Fruit fly (Drosophila melanogaster) whole organism, embryonic: ENCODE data around the gene oxt.
A peak's percentile ranks its signal among the peaks of the same experiment; 100 is the strongest.

Source experiments
- BEAF-32 ChIP-seq: fragments of 200-800 bp; sonication (Bioruptor generic); optimal IDR thresholded peaks from 3 replicates; lab custom pipeline; 2017; ENCODE audit warnings: missing biosample characterization, missing genetic modification characterization, mild to moderate bottlenecking, moderate library complexity, missing genetic modification reagents
- Bgb ChIP-seq: fragments of 200-800 bp; sonication (Bioruptor generic); IDR thresholded peaks from 2 replicates; pipeline ENCODE4 v1.3.6; 2022; ENCODE audit warnings: missing biosample characterization, missing genetic modification characterization; ENCODE audit not compliant: partially characterized antibody
- CG10267 ChIP-seq: fragments of 200-800 bp; sonication (Bioruptor generic); optimal IDR thresholded peaks from 2 replicates; lab custom pipeline; 2018; ENCODE audit warnings: missing biosample characterization, mild to moderate bottlenecking, missing genetic modification characterization, moderate library complexity
- CG10274 ChIP-seq: fragments of 200-800 bp; sonication (Bioruptor generic); optimal IDR thresholded peaks from 3 replicates; lab custom pipeline; 2017; ENCODE audit warnings: missing biosample characterization, mild to moderate bottlenecking, missing genetic modification characterization
- CG10321 ChIP-seq: fragments of 200-800 bp; sonication (Bioruptor generic); IDR thresholded peaks from 2 replicates; pipeline ENCODE4 v1.3.6; 2022; ENCODE audit warnings: missing biosample characterization, missing genetic modification characterization
- CG10462 ChIP-seq: fragments of 200-800 bp; sonication (Bioruptor generic); optimal IDR thresholded peaks from 2 replicates; lab custom pipeline; 2016; ENCODE audit warnings: missing biosample characterization, missing genetic modification characterization
- CG11398 ChIP-seq: fragments of 200-800 bp; sonication (Bioruptor generic); optimal IDR thresholded peaks from 2 replicates; lab custom pipeline; 2016; ENCODE audit warnings: missing biosample characterization, missing genetic modification characterization
- CG11560 ChIP-seq: fragments of 200-800 bp; sonication (Bioruptor generic); IDR thresholded peaks from 3 replicates; pipeline ENCODE4 v1.3.6; 2022; ENCODE audit warnings: missing biosample characterization, missing genetic modification characterization
- CG12744 ChIP-seq: fragments of 200-800 bp; sonication (Bioruptor generic); optimal IDR thresholded peaks from 2 replicates; lab custom pipeline; 2016; ENCODE audit warnings: missing biosample characterization, missing genetic modification characterization
- CG13424 ChIP-seq: fragments of 200-800 bp; sonication (Bioruptor generic); optimal IDR thresholded peaks from 2 replicates; lab custom pipeline; 2019; ENCODE audit warnings: missing biosample characterization, mild to moderate bottlenecking, missing genetic modification characterization, moderate library complexity
- CG14860 ChIP-seq: fragments of 200-800 bp; sonication (Bioruptor generic); IDR thresholded peaks from 3 replicates; pipeline ENCODE4 v1.3.6; 2022; ENCODE audit warnings: missing biosample characterization, missing genetic modification characterization; ENCODE audit not compliant: partially characterized antibody
- CG17359 ChIP-seq: fragments of 200-800 bp; sonication (Bioruptor generic); optimal IDR thresholded peaks from 3 replicates; lab custom pipeline; 2018; ENCODE audit warnings: missing biosample characterization, mild to moderate bottlenecking, missing genetic modification characterization, moderate library complexity
- CG3407 ChIP-seq: fragments of 200-800 bp; sonication (Bioruptor generic); optimal IDR thresholded peaks from 2 replicates; lab custom pipeline; 2018; ENCODE audit warnings: missing biosample characterization, mild to moderate bottlenecking, missing genetic modification characterization
- CG3726 ChIP-seq: fragments of 200-800 bp; sonication (Bioruptor generic); IDR thresholded peaks from 3 replicates; pipeline ENCODE4, ENCODE4 v1.3.6; 2022; ENCODE audit warnings: missing biosample characterization, missing genetic modification characterization
- CG5245 ChIP-seq: fragments of 200-800 bp; sonication (Bioruptor generic); optimal IDR thresholded peaks from 3 replicates; lab custom pipeline; 2016; ENCODE audit warnings: missing biosample characterization, missing genetic modification characterization
- CG6175 ChIP-seq: fragments of 200-800 bp; sonication (Bioruptor generic); IDR thresholded peaks from 3 replicates; pipeline ENCODE4 v1.3.6; 2022; ENCODE audit warnings: missing biosample characterization, missing genetic modification characterization
- CG6689 ChIP-seq: fragments of 200-800 bp; sonication (Bioruptor generic); IDR thresholded peaks from 2 replicates; pipeline ENCODE4 v1.3.6; 2022; ENCODE audit warnings: missing biosample characterization, missing genetic modification characterization
- CG6765 ChIP-seq: fragments of 200-800 bp; sonication (Bioruptor generic); optimal IDR thresholded peaks from 3 replicates; lab custom pipeline; 2017; ENCODE audit warnings: missing biosample characterization, mild to moderate bottlenecking, missing genetic modification characterization
- CG9932 ChIP-seq: fragments of 200-800 bp; sonication (Bioruptor generic); IDR thresholded peaks from 2 replicates; pipeline ENCODE4 v1.3.6; 2022; ENCODE audit warnings: missing biosample characterization, missing genetic modification characterization
- Chrac-16 ChIP-seq: fragments of 200-800 bp; sonication (Bioruptor generic); optimal IDR thresholded peaks from 3 replicates; lab custom pipeline; 2016; ENCODE audit warnings: missing biosample characterization, missing genetic modification characterization
- CrebB ChIP-seq: fragments of 200-800 bp; sonication (Bioruptor generic); optimal IDR thresholded peaks from 3 replicates; lab custom pipeline; 2018; ENCODE audit warnings: missing biosample characterization, mild to moderate bottlenecking, missing genetic modification characterization
- D19A ChIP-seq: fragments of 200-800 bp; optimal IDR thresholded peaks from 3 replicates; lab custom pipeline; 2019; ENCODE audit warnings: missing biosample characterization, mild to moderate bottlenecking, missing genetic modification characterization, moderate library complexity
- Eip74EF ChIP-seq, 2 experiments: fragments of 200-800 bp in 1 of 2; fragments of >200 bp in 1 of 2; sonication (Bioruptor generic) in 1 of 2; optimal IDR thresholded peaks; 2 replicates each; lab custom pipeline; 2017 to 2019; ENCODE audit warnings: missing biosample characterization in 2 of 2, missing genetic modification characterization in 2 of 2, mild to moderate bottlenecking in 1 of 2, moderate library complexity in 1 of 2
- HHEX ChIP-seq: fragments of 200-800 bp; sonication (Bioruptor generic); optimal IDR thresholded peaks from 3 replicates; lab custom pipeline; 2017; ENCODE audit warnings: missing biosample characterization, mild to moderate bottlenecking, missing genetic modification characterization, missing genetic modification reagents
- Lim3 ChIP-seq: fragments of 200-800 bp; sonication (Bioruptor generic); IDR thresholded peaks from 2 replicates; pipeline ENCODE4 v1.3.6; 2022; ENCODE audit warnings: missing biosample characterization, missing genetic modification characterization
- MESR4 ChIP-seq: fragments of 200-800 bp; sonication (Bioruptor generic); optimal IDR thresholded peaks from 2 replicates; lab custom pipeline; 2018; ENCODE audit warnings: missing biosample characterization, mild to moderate bottlenecking, missing genetic modification characterization, moderate library complexity
- NC2β ChIP-seq: fragments of 200-800 bp; sonication (Bioruptor generic); optimal IDR thresholded peaks from 2 replicates; lab custom pipeline; 2016; ENCODE audit warnings: missing biosample characterization, missing genetic modification characterization
- NFAT ChIP-seq: fragments of 200-800 bp; sonication (Bioruptor generic); IDR thresholded peaks from 2 replicates; pipeline ENCODE4 v1.3.6; 2022; ENCODE audit warnings: missing biosample characterization, missing genetic modification characterization
- NfI ChIP-seq: fragments of 200-800 bp; sonication (Bioruptor generic); optimal IDR thresholded peaks from 3 replicates; lab custom pipeline; 2018; ENCODE audit warnings: missing biosample characterization, mild to moderate bottlenecking, missing genetic modification characterization, moderate library complexity
- Opbp ChIP-seq: fragments of 200-800 bp; sonication (Bioruptor generic); IDR thresholded peaks from 3 replicates; pipeline ENCODE4 v1.3.6; 2022; ENCODE audit warnings: missing biosample characterization, missing genetic modification characterization; ENCODE audit not compliant: partially characterized antibody
- PHDP ChIP-seq: fragments of 200-800 bp; sonication (Bioruptor generic); optimal IDR thresholded peaks from 3 replicates; lab custom pipeline; 2018; ENCODE audit warnings: missing biosample characterization, mild to moderate bottlenecking, missing genetic modification characterization, moderate library complexity
- Rx ChIP-seq: fragments of 200-800 bp; sonication (Bioruptor generic); IDR thresholded peaks from 2 replicates; pipeline ENCODE4 v1.3.6; 2022; ENCODE audit warnings: missing biosample characterization, missing genetic modification characterization
- Taf1 ChIP-seq: fragments of 200-800 bp; sonication (Bioruptor generic); IDR thresholded peaks from 2 replicates; pipeline ENCODE4 v1.3.6; 2022; ENCODE audit warnings: missing biosample characterization, missing genetic modification characterization
- Trl ChIP-seq, 3 experiments: fragments of >200 bp in 2 of 3; fragments of 200-800 bp in 1 of 3; sonication (Bioruptor generic) in 1 of 3; optimal IDR thresholded peaks; 2 replicates in 1 of 3; 3 replicates in 2 of 3; lab custom pipeline; 2016 to 2017; ENCODE audit warnings: missing biosample characterization in 1 of 3, missing genetic modification characterization in 1 of 3
- ab ChIP-seq: fragments of 200-800 bp; sonication (Bioruptor generic); optimal IDR thresholded peaks from 2 replicates; lab custom pipeline; 2016; ENCODE audit warnings: missing biosample characterization, missing genetic modification characterization
- croc ChIP-seq: fragments of 200-800 bp; sonication (Bioruptor generic); conservative IDR thresholded peaks from 3 replicates; pipeline ENCODE4 v1.3.6; 2022; ENCODE audit warnings: missing biosample characterization, missing genetic modification characterization
- danr ChIP-seq: fragments of 200-800 bp; sonication (Bioruptor generic); IDR thresholded peaks from 2 replicates; pipeline ENCODE4 v1.3.6; 2022; ENCODE audit warnings: missing biosample characterization, missing genetic modification characterization
- eyg ChIP-seq: fragments of 200-800 bp; sonication (Bioruptor generic); optimal IDR thresholded peaks from 3 replicates; lab custom pipeline; 2016; ENCODE audit warnings: missing biosample characterization, missing genetic modification characterization
- h ChIP-seq: fragments of >200 bp; optimal IDR thresholded peaks from 2 replicates; lab custom pipeline; 2017
- ham ChIP-seq: fragments of 200-800 bp; sonication (Bioruptor generic); IDR thresholded peaks from 2 replicates; pipeline ENCODE4 v1.3.6; 2022; ENCODE audit warnings: missing biosample characterization, missing genetic modification characterization
- luna ChIP-seq: fragments of 200-800 bp; sonication (Bioruptor generic); optimal IDR thresholded peaks from 2 replicates; lab custom pipeline; 2016; ENCODE audit warnings: missing biosample characterization, missing genetic modification characterization
- mirr ChIP-seq: fragments of 200-800 bp; sonication (Bioruptor generic); optimal IDR thresholded peaks from 3 replicates; lab custom pipeline; 2018; ENCODE audit warnings: missing biosample characterization, mild to moderate bottlenecking, missing genetic modification characterization
- nmo ChIP-seq: fragments of 200-800 bp; sonication (Bioruptor generic); optimal IDR thresholded peaks from 2 replicates; lab custom pipeline; 2018; ENCODE audit warnings: missing biosample characterization, mild to moderate bottlenecking, missing genetic modification characterization, moderate library complexity
- salm ChIP-seq: fragments of 200-800 bp; sonication (Bioruptor generic); optimal IDR thresholded peaks from 2 replicates; lab custom pipeline; 2018; ENCODE audit warnings: missing biosample characterization, mild to moderate bottlenecking, missing genetic modification characterization
- so ChIP-seq: fragments of 200-800 bp; sonication (Bioruptor generic); IDR thresholded peaks from 3 replicates; pipeline ENCODE4 v1.3.6; 2022; ENCODE audit warnings: missing biosample characterization, missing genetic modification characterization
- ssp ChIP-seq: fragments of 200-800 bp; sonication (Bioruptor generic); IDR thresholded peaks from 2 replicates; pipeline ENCODE4 v1.3.6; 2022; ENCODE audit warnings: missing biosample characterization, missing genetic modification characterization
- tap ChIP-seq: fragments of 200-800 bp; optimal IDR thresholded peaks from 3 replicates; lab custom pipeline; 2019; ENCODE audit warnings: missing biosample characterization, mild to moderate bottlenecking, missing genetic modification characterization, moderate library complexity
- tgo ChIP-seq: fragments of 200-800 bp; sonication (Bioruptor generic); IDR thresholded peaks from 3 replicates; pipeline ENCODE4 v1.3.6; 2022; ENCODE audit warnings: missing biosample characterization, missing genetic modification characterization
- tll ChIP-seq, 2 experiments: fragments of 200-800 bp in 1 of 2; fragments of >200 bp in 1 of 2; sonication (Bioruptor generic) in 1 of 2; optimal IDR thresholded peaks; 2 replicates each; lab custom pipeline; 2017 to 2019; ENCODE audit warnings: missing biosample characterization in 2 of 2, missing genetic modification characterization in 2 of 2, mild to moderate bottlenecking in 1 of 2, moderate library complexity in 1 of 2
- toy ChIP-seq: fragments of 200-800 bp; sonication (Bioruptor generic); IDR thresholded peaks from 2 replicates; pipeline ENCODE4 v1.3.6; 2022; ENCODE audit warnings: missing biosample characterization, missing genetic modification characterization

oxt gene

DNA sequence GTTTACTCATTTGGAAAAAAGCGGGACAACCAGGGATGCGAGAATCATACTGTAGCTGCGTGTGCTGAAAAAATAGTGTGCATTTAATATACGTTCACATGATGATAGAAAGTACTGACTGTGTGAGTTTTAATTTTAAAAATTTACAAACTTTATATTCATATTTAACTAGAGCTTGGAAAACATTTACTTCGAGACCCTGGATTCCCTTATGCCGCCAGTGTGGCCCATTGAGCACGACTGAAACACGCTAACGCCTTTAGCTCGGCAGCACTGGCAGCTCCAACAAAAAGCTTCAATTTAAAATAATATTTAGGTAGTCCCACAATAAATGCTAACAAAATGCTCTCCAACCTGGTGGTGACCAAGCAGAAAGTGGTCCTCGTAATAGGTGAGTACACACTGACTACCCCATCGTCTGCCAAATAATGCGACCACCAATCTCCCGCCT, 5.0 kb downstream of the oxt start, which contains the start of the genes CG1275 and Elp5 (continued):
- peak; percentile 98 for TF ChIP-seq Chrac-16
- TF ChIP-seq CG11560 (tag; lab: Robert Waterston, UW): peak; percentile 95
- TF ChIP-seq CG17359 (tag; lab: Kevin White, UChicago): peak; percentile 99
- peak; percentile 98 for TF ChIP-seq PHDP
- peak; percentile 95 for TF ChIP-seq ssp (GFP tag; lab: Robert Waterston, UW)
- peak in 1 of 2 experiments; percentile 31 for TF ChIP-seq tll (GFP tag; optimal IDR thresholded peaks at IDR 0.05; lab: Kevin White, UChicago)
- peak; percentile 100 for TF ChIP-seq tgo (GFP tag; lab: Robert Waterston, UW)
- peak; percentile 99 for TF ChIP-seq CG9932 (GFP tag; lab: Robert Waterston, UW)
- peak; percentile 94 for TF ChIP-seq NC2β (GFP tag; lab: Kevin White, UChicago)
- peak; percentile 94 for TF ChIP-seq CG6765 (GFP tag; lab: Kevin White, UChicago)
- peak; percentile 99 for TF ChIP-seq CG13424 (tag; lab: Kevin White, UChicago)
- peak; percentile 88 for TF ChIP-seq luna (GFP tag; lab: Kevin White, UChicago)
- peak; percentile 99 for TF ChIP-seq danr
- no peak for TF ChIP-seq CG14860 (GFP tag; lab: Robert Waterston, UW)
- peak; percentile 98 for TF ChIP-seq mirr (GFP tag; lab: Kevin White, UChicago)
- no peak for TF ChIP-seq Opbp
- peak; percentile 99 for TF ChIP-seq tap (tag; lab: Kevin White, UChicago)
- TF ChIP-seq CG5245 (GFP tag; lab: Kevin White, UChicago): peak; percentile 94
- peak; percentile 92 for TF ChIP-seq CG11398 (GFP tag; lab: Kevin White, UChicago)
- TF ChIP-seq BEAF-32 (GFP tag; lab: Kevin White, UChicago): peak; percentile 45
- TF ChIP-seq eyg: peak; percentile 94
- peak; percentile 97 for TF ChIP-seq salm
- no peak for TF ChIP-seq h (lab: Kevin White, UChicago)
- TF ChIP-seq nmo (GFP tag; lab: Kevin White, UChicago): peak; percentile 98
- TF ChIP-seq Eip74EF (GFP tag; optimal IDR thresholded peaks at IDR 0.05; lab: Kevin White, UChicago): peak in 1 of 2 experiments; percentile 95
- peak; percentile 79 for TF ChIP-seq CG10274
- TF ChIP-seq CG3407 (GFP tag; lab: Kevin White, UChicago): peak; percentile 94
- TF ChIP-seq Bgb (GFP tag; lab: Robert Waterston, UW): peak; percentile 33; the same call in 1 of the 2 replicates
- TF ChIP-seq toy: peak; percentile 99
- TF ChIP-seq CG10462 (GFP tag; lab: Kevin White, UChicago): peak; percentile 96
- TF ChIP-seq Taf1: peak; percentile 99
- TF ChIP-seq CG3726 (GFP tag; lab: Robert Waterston, UW): peak; percentile 99
- peak; percentile 90 for TF ChIP-seq D19A (tag; lab: Kevin White, UChicago)
- TF ChIP-seq ham: peak; percentile 98
- TF ChIP-seq CG6175 (GFP tag; lab: Robert Waterston, UW): peak; percentile 99
- peak in 1 of 2 experiments; percentile 6 for TF ChIP-seq Trl (optimal IDR thresholded peaks at IDR 0.05; lab: Kevin White, UChicago)
- peak; percentile 96 for TF ChIP-seq Trl (GFP tag; optimal IDR thresholded peaks at IDR 0.05; lab: Kevin White, UChicago)
- peak; percentile 97 for TF ChIP-seq CG12744 (GFP tag; lab: Kevin White, UChicago)
- peak; percentile 87 for TF ChIP-seq CG10321
- TF ChIP-seq croc: peak; percentile 99
- TF ChIP-seq so (GFP tag; lab: Robert Waterston, UW): peak; percentile 99
- peak; percentile 98 for TF ChIP-seq HHEX (GFP tag; lab: Kevin White, UChicago)
- peak; percentile 96 for TF ChIP-seq CrebB (tag; lab: Kevin White, UChicago)
- peak; percentile 99 for TF ChIP-seq Rx
- TF ChIP-seq CG10267 (tag; lab: Kevin White, UChicago): peak; percentile 92
- peak; percentile 98 for TF ChIP-seq Lim3
- TF ChIP-seq NfI (GFP tag; lab: Kevin White, UChicago): peak; percentile 99
- TF ChIP-seq CG6689 (GFP tag; lab: Robert Waterston, UW): peak; percentile 99
- peak; percentile 99 for TF ChIP-seq NFAT
- peak; percentile 89 for TF ChIP-seq ab
- TF ChIP-seq MESR4 (GFP tag; lab: Kevin White, UChicago): peak; percentile 81
